Worm (Caenorhabditis elegans): Measurements from ENCODE around the gene srt-45.

The srt-45 gene

ce11 chrV:19771660-19772059, 12.3 kb upstream of the srt-45 start, which contains the start of gene M162.15:
TSS of gene M162.15 (minus strand) at chrV:19771760.
- TF ChIP-seq unc-62 (GFP tag; optimal IDR thresholded peaks at IDR 0.05): no peak

DNA sequence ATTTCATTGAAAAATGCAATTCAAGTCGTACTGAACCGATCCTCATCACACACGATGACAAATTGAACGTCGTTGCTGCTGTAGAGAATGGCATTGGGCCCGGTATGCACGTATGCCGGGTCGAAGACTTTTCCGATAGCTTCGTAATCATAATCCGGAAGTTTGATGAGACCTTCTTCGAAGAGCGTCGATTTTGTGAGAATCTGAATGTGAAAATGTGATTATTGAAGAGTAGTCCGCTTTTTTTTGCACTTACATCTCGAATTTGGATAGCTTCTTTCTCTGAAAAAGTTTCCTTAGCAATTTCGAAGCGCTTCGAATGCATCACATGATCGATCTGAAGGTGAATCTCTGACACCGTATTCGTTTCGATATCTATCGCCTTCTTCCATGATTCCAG, 6.7 kb upstream of the srt-45 start, which contains the start of gene fbxa-118:
Gene fbxa-118 (minus strand): TSS at position 101 of the 400 bp plus-strand sequence.
- no peak for TF ChIP-seq unc-62 (GFP tag; optimal IDR thresholded peaks at IDR 0.05)

DNA sequence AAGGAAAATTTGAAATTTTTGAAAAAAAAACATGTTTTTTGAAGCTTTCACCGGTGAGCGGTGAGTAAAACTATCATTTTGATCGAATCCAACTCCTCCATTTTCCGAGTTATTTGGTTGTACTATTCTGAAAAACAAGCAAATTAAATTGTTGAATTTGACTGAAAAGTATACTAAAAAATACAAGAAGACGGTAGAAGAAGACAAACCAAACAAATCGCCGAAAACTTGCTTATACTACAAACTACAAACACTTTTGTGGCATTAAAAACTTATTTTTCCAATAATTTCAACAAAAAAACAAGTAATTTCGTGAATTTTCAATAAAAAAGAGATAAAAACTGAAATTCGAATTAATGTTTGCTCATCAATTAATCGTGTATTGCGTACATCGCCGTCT, 5.3 kb upstream of the srt-45 start, which contains the start of gene fbxa-194:
Gene fbxa-194 (minus strand): TSS at position 101 of the 400 bp plus-strand sequence.
- TF ChIP-seq unc-62 (GFP tag; optimal IDR thresholded peaks at IDR 0.05): no peak

DNA sequence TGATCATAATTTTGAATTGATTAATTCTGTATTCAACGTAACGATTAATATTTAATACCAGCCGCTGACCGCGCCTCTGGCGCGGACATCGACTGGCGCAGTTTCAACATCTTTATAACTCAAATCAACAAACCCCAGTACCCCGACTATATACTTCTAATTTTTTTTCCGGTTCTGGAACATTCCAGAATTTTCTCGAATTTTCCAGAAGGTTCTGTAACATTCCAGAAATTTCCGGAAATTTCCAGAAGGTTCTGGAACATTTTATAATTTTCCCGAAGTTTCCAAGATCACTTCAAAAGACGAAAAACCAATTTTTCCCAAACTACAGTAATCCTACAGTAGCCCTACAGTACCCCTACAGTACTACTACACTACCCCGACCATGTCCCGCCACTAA, 4.7 kb upstream of the srt-45 start:
- no peak for TF ChIP-seq unc-62 (GFP tag; optimal IDR thresholded peaks at IDR 0.05)

- no peak for TF ChIP-seq unc-62 (GFP tag; optimal IDR thresholded peaks at IDR 0.05)
These were observed 4.4 kb downstream of the srt-45 start, which contains the start of gene clec-258 for ce11 chrV:19788360-19788759. TSS of gene clec-258 (plus strand) at chrV:19788440.

DNA sequence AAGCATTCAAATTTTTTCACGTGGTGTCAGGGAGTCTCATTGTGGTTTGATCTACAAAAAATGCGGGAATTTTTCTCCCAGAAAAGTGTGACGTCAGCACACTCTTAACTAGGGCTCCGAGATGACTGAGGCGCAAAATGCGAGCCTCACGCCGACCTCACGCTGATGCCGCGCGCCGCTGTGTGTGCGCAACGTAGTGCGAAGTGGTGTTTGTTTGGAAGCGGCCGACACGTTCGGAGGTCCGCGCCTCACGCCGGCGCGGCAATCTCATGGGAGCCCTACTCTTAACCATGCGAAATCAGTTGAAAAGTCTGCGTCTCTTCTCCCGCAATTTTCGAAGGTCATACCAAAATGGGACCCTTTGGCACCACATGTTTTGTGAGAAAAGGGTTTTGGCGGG, 6.3 kb downstream of the srt-45 start:
- TF ChIP-seq unc-62 (GFP tag; optimal IDR thresholded peaks at IDR 0.05): no peak

ce11 chrV:19794931-19795330, 11.0 kb downstream of the srt-45 start, which contains the start of gene M162.7:
TSS of gene M162.7 (minus strand) at chrV:19795031.
- no peak for TF ChIP-seq unc-62 (GFP tag; optimal IDR thresholded peaks at IDR 0.05)

- TF ChIP-seq unc-62 (GFP tag; optimal IDR thresholded peaks at IDR 0.05): no peak
These were observed 17.1 kb downstream of the srt-45 start, which contains the start of gene Y116F11B.2 for ce11 chrV:19801033-19801432. TSS of gene Y116F11B.2 (minus strand) at chrV:19801133.

ce11 chrV:19802797-19803196, 18.9 kb downstream of the srt-45 start:
- TF ChIP-seq unc-62 (GFP tag; optimal IDR thresholded peaks at IDR 0.05): no peak

ce11 chrV:19805548-19805947, 21.6 kb downstream of the srt-45 start:
- no peak for TF ChIP-seq unc-62 (GFP tag; optimal IDR thresholded peaks at IDR 0.05)

DNA sequence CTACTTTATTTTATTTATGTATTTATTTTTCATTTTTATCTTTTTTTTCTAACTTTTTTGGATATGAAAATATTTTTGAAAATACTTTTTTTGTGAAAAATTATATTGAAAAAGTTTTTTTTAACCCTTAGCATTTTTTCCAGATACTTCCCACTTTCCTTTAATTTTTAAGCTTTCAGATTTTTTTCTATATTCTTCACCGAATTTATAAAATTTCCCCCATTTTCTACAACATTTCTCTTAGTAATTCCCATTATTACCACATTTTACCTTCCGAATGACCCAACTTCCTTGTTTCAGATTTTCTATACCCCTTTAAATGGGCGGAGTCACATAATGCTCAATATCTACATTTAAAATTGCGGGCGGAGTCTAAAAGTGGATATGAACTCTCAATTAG, 30.9 kb downstream of the srt-45 start, which contains the start of gene daf-28:
Gene daf-28 (plus strand): TSS at position 301 of the 400 bp plus-strand sequence.
- no peak for TF ChIP-seq unc-62 (GFP tag; optimal IDR thresholded peaks at IDR 0.05)

- TF ChIP-seq unc-62 (GFP tag; optimal IDR thresholded peaks at IDR 0.05): no peak
These were observed 36.2 kb downstream of the srt-45 start for ce11 chrV:19820178-19820577.

DNA sequence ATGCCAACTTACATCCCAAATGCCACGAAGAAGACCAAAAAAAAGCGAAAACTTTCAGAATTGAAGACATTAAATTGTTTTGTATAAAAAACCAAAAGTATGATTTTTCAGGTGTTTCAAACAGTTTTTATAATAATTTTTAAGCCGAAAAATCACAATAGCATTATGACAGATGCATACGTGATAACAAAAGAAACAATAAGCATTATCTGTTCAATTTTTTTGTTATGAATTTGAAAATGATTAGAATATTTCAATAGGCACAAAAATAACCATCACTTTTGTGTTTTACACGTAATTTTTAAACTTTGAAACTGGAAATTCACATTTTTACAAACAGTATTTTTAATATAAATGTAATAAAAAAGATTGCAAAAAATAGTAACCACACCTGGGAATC, 38.2 kb downstream of the srt-45 start, which contains the start of gene Y116F11B.17:
Gene Y116F11B.17 (minus strand): TSS at position 101 of the 400 bp plus-strand sequence.
- TF ChIP-seq unc-62 (GFP tag; optimal IDR thresholded peaks at IDR 0.05): no peak

DNA sequence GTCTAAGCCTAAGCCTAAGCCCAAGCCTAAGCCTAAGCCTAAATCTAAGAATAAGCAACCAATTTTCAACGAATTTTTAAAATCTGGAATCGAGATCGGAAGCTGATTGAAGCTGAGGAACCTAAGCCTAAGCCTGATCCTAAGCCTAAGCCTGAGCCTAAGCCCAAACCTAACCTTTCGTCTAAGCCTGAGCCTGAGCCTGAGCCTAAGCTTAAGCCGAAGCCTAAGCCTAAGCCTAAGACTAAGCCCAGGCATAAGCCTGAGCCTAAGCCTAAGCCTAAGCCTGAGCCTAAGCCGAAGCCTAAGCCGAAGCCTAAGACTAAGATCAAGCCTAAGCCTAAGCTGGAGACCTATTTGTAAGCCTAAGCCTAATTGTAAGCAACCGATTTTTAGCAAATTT, 43.6 kb downstream of the srt-45 start:
- TF ChIP-seq unc-62 (GFP tag; optimal IDR thresholded peaks at IDR 0.05): no peak

DNA sequence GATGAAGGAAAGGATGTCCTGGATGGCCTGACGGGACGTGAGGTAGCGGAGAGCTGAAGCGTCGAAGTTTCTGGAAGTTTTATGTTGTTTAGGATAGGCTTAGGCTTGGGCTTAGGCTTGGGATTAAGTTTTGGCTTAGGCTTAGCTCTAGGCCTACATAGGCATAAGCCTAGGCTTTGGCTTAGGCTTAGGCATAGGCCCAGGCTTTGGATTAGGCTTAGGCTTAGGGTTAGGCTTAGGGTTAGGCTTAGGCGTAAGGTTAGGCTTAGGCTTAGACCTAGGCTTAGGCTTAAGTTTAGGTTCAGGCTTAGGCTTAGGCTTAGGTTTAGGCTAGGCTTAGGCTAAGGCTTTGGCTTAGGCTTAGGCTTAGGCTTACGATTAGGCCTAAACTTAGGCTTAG, 45.3 kb downstream of the srt-45 start:
- no peak for TF ChIP-seq unc-62 (GFP tag; optimal IDR thresholded peaks at IDR 0.05)

ce11 chrV:19830815-19831214, 46.9 kb downstream of the srt-45 start, which contains the start of gene pcp-4:
TSS of gene pcp-4 (minus strand) at chrV:19831011.
- no peak for TF ChIP-seq unc-62 (GFP tag; optimal IDR thresholded peaks at IDR 0.05)

DNA sequence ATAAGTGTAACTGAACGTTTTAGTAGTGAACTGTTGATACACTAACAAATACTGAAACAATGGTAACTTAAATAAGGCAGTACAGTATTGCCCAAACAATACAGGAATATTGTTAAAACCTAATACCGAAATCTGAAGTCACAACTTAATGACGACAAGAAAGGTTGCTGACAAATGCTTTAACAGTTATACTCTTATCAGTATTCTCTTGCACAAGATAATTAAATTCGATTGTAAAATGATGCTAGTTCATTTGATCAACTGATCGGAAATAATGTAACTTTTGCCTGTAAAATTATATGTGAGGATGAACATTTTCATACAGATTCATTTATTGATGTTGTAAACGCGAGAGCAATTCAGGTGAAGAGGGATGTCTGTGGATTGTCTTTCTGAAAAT, 47.7 kb downstream of the srt-45 start:
- TF ChIP-seq unc-62 (GFP tag; optimal IDR thresholded peaks at IDR 0.05): no peak
